Worm (Caenorhabditis elegans) whole organism, L4 larva: ENCODE data around the gene K08E7.5.
A peak's percentile ranks its signal among the peaks of the same experiment; 100 is the strongest.

Source experiments
- F49E8.2 ChIP-seq: sonication (generic microtip); optimal IDR thresholded peaks from 2 replicates; lab custom pipeline; 2016; ENCODE audit warnings: missing compliant biosample characterization, mild to moderate bottlenecking, missing genetic modification characterization, borderline replicate concordance
- R02D3.7 ChIP-seq: fragments of 150-350 bp; sonication (generic microtip); optimal IDR thresholded peaks from 3 replicates; lab custom pipeline; 2014; ENCODE audit warnings: missing biosample characterization, missing genetic modification characterization
- Y105C5A.15 ChIP-seq: fragments of 200-800 bp; sonication (Bioruptor generic); IDR thresholded peaks from 2 replicates; pipeline ENCODE4 v1.3.6; 2022; ENCODE audit warnings: missing genetic modification characterization, missing compliant biosample characterization
- Y48G9A.11 ChIP-seq: fragments of 200-800 bp; sonication (Bioruptor generic); IDR thresholded peaks from 2 replicates; pipeline ENCODE4 v1.3.6; 2022; ENCODE audit warnings: missing genetic modification reagents, missing genetic modification characterization, missing compliant biosample characterization
- ZK337.2 ChIP-seq: fragments of 200-800 bp; sonication (Bioruptor generic); IDR thresholded peaks from 2 replicates; pipeline ENCODE4 v1.3.6; 2022; ENCODE audit warnings: missing genetic modification reagents, missing genetic modification characterization, missing compliant biosample characterization
- ZK546.5 ChIP-seq, 2 experiments: sonication (generic microtip); optimal IDR thresholded peaks; 2 replicates each; lab custom pipeline; 2017; ENCODE audit warnings: missing biosample characterization in 2 of 2, missing genetic modification characterization in 2 of 2
- ama-1 ChIP-seq: fragments of 150-350 bp; optimal IDR thresholded peaks from 2 replicates; lab custom pipeline; 2014; ENCODE audit warnings: inconsistent platforms, mixed read lengths
- attf-4 ChIP-seq: sonication (generic microtip); optimal IDR thresholded peaks from 3 replicates; lab custom pipeline; 2017; ENCODE audit warnings: missing biosample characterization, missing genetic modification characterization
- ceh-20 ChIP-seq: fragments of 200-800 bp; sonication (Bioruptor generic); IDR thresholded peaks from 2 replicates; pipeline ENCODE4 v1.3.6; 2022; ENCODE audit warnings: missing genetic modification reagents, missing genetic modification characterization, missing compliant biosample characterization
- ces-1 ChIP-seq: fragments of 150-350 bp; sonication (generic microtip); optimal IDR thresholded peaks from 4 replicates; lab custom pipeline; 2014; ENCODE audit warnings: missing biosample characterization, missing genetic modification reagents, missing genetic modification characterization
- dmd-6 ChIP-seq: fragments of 200-800 bp; sonication (Bioruptor generic); IDR thresholded peaks from 2 replicates; pipeline ENCODE4 v1.3.6; 2022; ENCODE audit warnings: missing genetic modification reagents, missing genetic modification characterization, missing compliant biosample characterization
- dmd-8 ChIP-seq: fragments of 200-800 bp; sonication (Bioruptor generic); IDR thresholded peaks from 2 replicates; pipeline ENCODE4 v1.3.6; 2022; ENCODE audit warnings: missing genetic modification characterization, missing compliant biosample characterization
- dpl-1 ChIP-seq: fragments of 150-350 bp; optimal IDR thresholded peaks from 2 replicates; lab custom pipeline; 2014; ENCODE audit warnings: missing biosample characterization, missing genetic modification reagents, missing genetic modification characterization
- egl-43 ChIP-seq: fragments of 200-800 bp; sonication (Bioruptor generic); IDR thresholded peaks from 2 replicates; pipeline ENCODE4 v1.3.6; 2022; ENCODE audit warnings: missing genetic modification reagents, missing genetic modification characterization, missing compliant biosample characterization
- hif-1 ChIP-seq, 2 experiments: sonication (generic microtip); optimal IDR thresholded peaks; 2 replicates each; lab custom pipeline; 2016 to 2017; ENCODE audit warnings: missing compliant biosample characterization in 2 of 2, missing genetic modification characterization in 2 of 2, missing genetic modification reagents in 2 of 2, missing genotype in 2 of 2, mild to moderate bottlenecking in 1 of 2
- hlh-11 ChIP-seq: fragments of 200-800 bp; sonication (Bioruptor generic); optimal IDR thresholded peaks from 2 replicates; lab custom pipeline; 2018; ENCODE audit warnings: mild to moderate bottlenecking, missing genetic modification characterization, missing compliant biosample characterization
- jun-1 ChIP-seq: fragments of 150-350 bp; optimal IDR thresholded peaks from 2 replicates; lab custom pipeline; 2014; ENCODE audit warnings: missing biosample characterization, missing genetic modification reagents, missing genetic modification characterization
- lim-7 ChIP-seq: fragments of 200-800 bp; sonication (Bioruptor generic); IDR thresholded peaks from 2 replicates; pipeline ENCODE4 v1.3.6; 2022; ENCODE audit warnings: missing genetic modification characterization, missing compliant biosample characterization
- lin-1 ChIP-seq: fragments of 200-800 bp; sonication (Bioruptor generic); IDR thresholded peaks from 2 replicates; pipeline ENCODE4 v1.3.6; 2022; ENCODE audit warnings: missing genetic modification reagents, missing genetic modification characterization, missing compliant biosample characterization
- lin-13 ChIP-seq: fragments of 150-350 bp; optimal IDR thresholded peaks from 2 replicates; lab custom pipeline; 2014; ENCODE audit warnings: missing biosample characterization, missing genetic modification reagents, missing genetic modification characterization
- lin-15B ChIP-seq: fragments of 150-350 bp; sonication (generic microtip); optimal IDR thresholded peaks from 3 replicates; lab custom pipeline; 2014; ENCODE audit warnings: missing biosample characterization, missing genetic modification characterization
- lir-3 ChIP-seq: sonication (generic microtip); optimal IDR thresholded peaks from 2 replicates; lab custom pipeline; 2016; ENCODE audit warnings: mild to moderate bottlenecking, missing genetic modification characterization, missing compliant biosample characterization
- lsy-2 ChIP-seq, 2 experiments: fragments of 150-350 bp in 1 of 2; sonication (generic microtip) in 1 of 2; optimal IDR thresholded peaks; 2 replicates each; lab custom pipeline; 2014 to 2017; ENCODE audit warnings: missing biosample characterization in 2 of 2, missing genetic modification characterization in 2 of 2
- mdt-29 ChIP-seq: fragments of 200-800 bp; sonication (Bioruptor generic); IDR thresholded peaks from 2 replicates; pipeline ENCODE4 v1.3.6; 2022; ENCODE audit warnings: missing genetic modification reagents, missing genetic modification characterization, missing compliant biosample characterization
- mes-2 ChIP-seq: sonication (generic microtip); optimal IDR thresholded peaks from 2 replicates; lab custom pipeline; 2016; ENCODE audit warnings: missing genotype, mild to moderate bottlenecking, missing genetic modification characterization, missing compliant biosample characterization; ENCODE audit not compliant: poor library complexity, severe bottlenecking
- nhr-10 ChIP-seq: fragments of 150-350 bp; optimal IDR thresholded peaks from 2 replicates; lab custom pipeline; 2014; ENCODE audit warnings: missing biosample characterization, missing genetic modification characterization
- nhr-102 ChIP-seq: sonication (generic microtip); optimal IDR thresholded peaks from 2 replicates; lab custom pipeline; 2016; ENCODE audit warnings: mild to moderate bottlenecking, missing genetic modification characterization, moderate library complexity, missing compliant biosample characterization
- nhr-11 ChIP-seq: fragments of 150-350 bp; optimal IDR thresholded peaks from 2 replicates; lab custom pipeline; 2014; ENCODE audit warnings: missing biosample characterization, missing genetic modification characterization
- nhr-237 ChIP-seq: sonication (generic microtip); optimal IDR thresholded peaks from 2 replicates; lab custom pipeline; 2017; ENCODE audit warnings: missing biosample characterization, missing genetic modification characterization
- nhr-48 ChIP-seq: sonication (generic microtip); optimal IDR thresholded peaks from 2 replicates; lab custom pipeline; 2016; ENCODE audit warnings: mild to moderate bottlenecking, missing genetic modification characterization, missing compliant biosample characterization
- nhr-77 ChIP-seq: fragments of 150-350 bp; optimal IDR thresholded peaks from 2 replicates; lab custom pipeline; 2014; ENCODE audit warnings: missing biosample characterization, missing genetic modification characterization
- rbr-2 ChIP-seq: sonication (generic microtip); optimal IDR thresholded peaks from 2 replicates; lab custom pipeline; 2016; ENCODE audit warnings: missing genotype, missing genetic modification characterization, missing compliant biosample characterization
- snpc-1.2 ChIP-seq: fragments of 200-800 bp; sonication (Bioruptor generic); IDR thresholded peaks from 2 replicates; pipeline ENCODE4 v1.3.6; 2022; ENCODE audit warnings: missing genetic modification reagents, missing genetic modification characterization, missing compliant biosample characterization
- snpc-4 ChIP-seq: fragments of 150-350 bp; optimal IDR thresholded peaks from 2 replicates; lab custom pipeline; 2014; ENCODE audit warnings: missing biosample characterization, missing genetic modification characterization
- spr-3 ChIP-seq: fragments of 200-800 bp; sonication (Bioruptor generic); optimal IDR thresholded peaks from 2 replicates; lab custom pipeline; 2018; ENCODE audit warnings: mild to moderate bottlenecking, missing genetic modification characterization, missing compliant biosample characterization
- unc-130 ChIP-seq: sonication (generic microtip); optimal IDR thresholded peaks from 2 replicates; lab custom pipeline; 2016; ENCODE audit warnings: missing genetic modification reagents, missing genetic modification characterization, missing compliant biosample characterization
- unc-62 ChIP-seq, 3 experiments: fragments of 150-350 bp in 1 of 3; sonication (generic microtip); optimal IDR thresholded peaks in 2 of 3; peaks in 1 of 3; 1 replicate in 1 of 3; 2 replicates in 2 of 3; lab custom pipeline; 2014 to 2017; ENCODE audit warnings: missing biosample characterization in 3 of 3, missing genetic modification characterization in 3 of 3, missing genetic modification reagents in 3 of 3, missing genotype in 1 of 3
- vab-7 ChIP-seq: fragments of 200-800 bp; sonication (Bioruptor generic); IDR thresholded peaks from 2 replicates; pipeline ENCODE4 v1.3.6; 2022; ENCODE audit warnings: missing genetic modification reagents, missing genetic modification characterization, missing compliant biosample characterization
- zfp-3 ChIP-seq: fragments of 200-800 bp; sonication (Bioruptor generic); conservative IDR thresholded peaks from 2 replicates; pipeline ENCODE4 v1.3.6; 2022; ENCODE audit warnings: missing genetic modification reagents, missing genetic modification characterization, missing compliant biosample characterization
- zip-11 ChIP-seq: fragments of 200-800 bp; sonication (Bioruptor generic); IDR thresholded peaks from 2 replicates; pipeline ENCODE4 v1.3.6; 2022; ENCODE audit warnings: missing genetic modification characterization, missing compliant biosample characterization
- ztf-11 ChIP-seq: fragments of 150-350 bp; optimal IDR thresholded peaks from 2 replicates; lab custom pipeline; 2014; ENCODE audit warnings: missing biosample characterization, missing genetic modification characterization

Gene K08E7.5

ce11 chrIV:12542011-12542410 lies 31.2 kb upstream of the K08E7.5 start, which contains the start of gene ham-1:
TSS of gene ham-1 (plus strand) at chrIV:12542183.
- TF ChIP-seq egl-43 (GFP tag; lab: Robert Waterston, UW), result no peak
- no peak for TF ChIP-seq lin-1
- no peak for TF ChIP-seq R02D3.7 (tag; lab: Kevin White, UChicago)
- TF ChIP-seq dpl-1 (GFP tag; lab: Kevin White, UChicago), result no peak
- peak in 1 of 2 experiments; percentile 90 for TF ChIP-seq unc-62 (GFP tag; optimal IDR thresholded peaks at IDR 0.05 in 1 of 2; lab: Kevin White, UChicago)
- TF ChIP-seq unc-62 (tag; optimal IDR thresholded peaks at IDR 0.05; lab: Kevin White, UChicago), result no peak
- TF ChIP-seq rbr-2 (tag; lab: Kevin White, UChicago), result no peak
- no peak for TF ChIP-seq ZK546.5 (tag; optimal IDR thresholded peaks at IDR 0.05; lab: Kevin White, UChicago)
- TF ChIP-seq ztf-11 (tag; lab: Kevin White, UChicago), result no peak

- no peak for TF ChIP-seq lin-13
- peak in 1 of 2 experiments; percentile 64 for TF ChIP-seq unc-62 (GFP tag; optimal IDR thresholded peaks at IDR 0.05 in 1 of 2; lab: Kevin White, UChicago)
- TF ChIP-seq unc-62 (tag; optimal IDR thresholded peaks at IDR 0.05; lab: Kevin White, UChicago), result no peak
Measured at ce11 chrIV:12544624-12545023, 28.5 kb upstream of the K08E7.5 start.

- peak; percentile 27 for TF ChIP-seq mes-2 (tag; lab: Kevin White, UChicago)
- no peak for TF ChIP-seq nhr-77 (tag; lab: Kevin White, UChicago)
- TF ChIP-seq nhr-102 (tag; lab: Kevin White, UChicago), result no peak
Measured at ce11 chrIV:12545393-12545792, 27.8 kb upstream of the K08E7.5 start.

- no peak for TF ChIP-seq ceh-20
- TF ChIP-seq jun-1, result no peak
- no peak for TF ChIP-seq unc-130
- no peak for TF ChIP-seq ama-1 (lab: Kevin White, UChicago)
- TF ChIP-seq Y48G9A.11 (GFP tag; lab: Robert Waterston, UW), result no peak
- no peak for TF ChIP-seq nhr-11 (tag; lab: Kevin White, UChicago)
- TF ChIP-seq mdt-29 (GFP tag; lab: Robert Waterston, UW), result no peak
- TF ChIP-seq ces-1 (GFP tag; lab: Kevin White, UChicago), result no peak
- TF ChIP-seq zip-11 (GFP tag; lab: Robert Waterston, UW), result no peak
- no peak for TF ChIP-seq hif-1 (tag; optimal IDR thresholded peaks at IDR 0.05; lab: Kevin White, UChicago)
- TF ChIP-seq nhr-48 (tag; lab: Kevin White, UChicago), result no peak
- no peak for TF ChIP-seq dpl-1 (GFP tag; lab: Kevin White, UChicago)
- TF ChIP-seq attf-4 (tag; lab: Kevin White, UChicago), result no peak
- TF ChIP-seq lir-3 (tag; lab: Kevin White, UChicago), result no peak
- no peak for TF ChIP-seq zfp-3 (GFP tag; lab: Robert Waterston, UW)
- no peak for TF ChIP-seq dmd-6 (GFP tag; lab: Robert Waterston, UW)
- TF ChIP-seq Y105C5A.15, result no peak
Measured at ce11 chrIV:12545902-12546301, 27.3 kb upstream of the K08E7.5 start.

- TF ChIP-seq dmd-8 (no peak), lim-7 (no peak), nhr-237 (tag; lab: Kevin White, UChicago) (no peak), nhr-10 (tag; lab: Kevin White, UChicago) (no peak), hlh-11 (no peak), ama-1 (lab: Kevin White, UChicago) (no peak), mes-2 (tag; lab: Kevin White, UChicago) (no peak), snpc-4 (tag; lab: Kevin White, UChicago) (no peak), vab-7 (GFP tag; lab: Robert Waterston, UW) (no peak), dmd-6 (GFP tag; lab: Robert Waterston, UW) (no peak), ZK337.2 (GFP tag; lab: Robert Waterston, UW) (no peak), zip-11 (GFP tag; lab: Robert Waterston, UW) (no peak), snpc-1.2 (GFP tag; lab: Robert Waterston, UW) (no peak), F49E8.2 (tag; lab: Kevin White, UChicago) (no peak), spr-3 (GFP tag; lab: Kevin White, UChicago) (no peak), lsy-2 (tag; optimal IDR thresholded peaks at IDR 0.05; lab: Kevin White, UChicago) (no peak), lin-15B (no peak)
- TF ChIP-seq, all 104 proteins: peak for 0
Measured at ce11 chrIV:12547824-12548223, 25.3 kb upstream of the K08E7.5 start, which contains the start of gene ipmk-1. TSS of gene ipmk-1 (plus strand) at chrIV:12548124.
